Fruit fly (Drosophila melanogaster): ENCODE measurements around the gene CG15628.

The CG15628 gene

DNA sequence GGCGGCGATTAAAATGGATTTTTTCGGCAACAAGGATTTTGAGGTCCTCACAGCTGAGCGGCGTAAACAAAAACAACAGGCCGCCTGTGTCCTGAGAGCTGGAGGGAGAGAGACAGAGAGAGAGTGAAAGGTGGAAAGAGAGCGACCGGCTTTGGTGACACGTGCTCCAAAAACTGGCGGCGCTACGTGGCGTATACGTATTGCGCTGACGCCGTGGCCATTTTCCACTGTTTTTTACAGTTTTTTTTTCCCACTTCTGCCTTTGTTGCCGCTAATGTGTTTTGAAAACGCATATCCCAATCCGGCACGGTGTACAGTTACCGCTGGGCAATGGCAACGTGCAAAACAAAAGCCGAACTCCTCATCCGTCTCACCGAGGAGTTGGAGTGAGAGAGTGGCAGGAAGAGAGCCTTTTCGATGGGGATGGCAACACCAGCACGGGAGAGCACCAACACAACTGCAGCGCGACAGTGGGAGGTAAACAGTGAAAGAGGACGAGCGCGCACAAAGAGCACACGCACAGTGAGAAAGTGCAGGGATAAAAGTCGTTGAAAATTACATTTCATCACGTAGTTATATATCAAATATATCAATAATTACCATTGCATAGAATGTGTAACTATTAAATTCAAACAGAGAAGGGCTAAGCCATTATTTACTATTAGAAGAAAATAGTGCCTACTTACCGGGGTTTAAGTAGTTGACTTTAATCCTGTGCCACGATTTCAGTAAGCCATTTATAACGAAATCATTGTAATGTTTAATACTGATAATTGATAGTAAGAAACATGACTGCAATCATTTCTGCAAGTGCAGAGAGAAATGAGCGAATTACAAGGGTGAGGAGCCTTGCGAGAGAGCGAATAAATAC is 891 bp upstream of the CG15628 start (continued):
- TF ChIP-seq Gug (GFP tag; IDR thresholded peaks at IDR 0.05) (peak; percentile 49), CG31627 (GFP tag; optimal IDR thresholded peaks at IDR 0.05) (peak; percentile 81), CG11294 (GFP tag; IDR thresholded peaks at IDR 0.05) (peak; percentile 17; the same call in 1 of the 2 replicates), achi (GFP tag; optimal IDR thresholded peaks at IDR 0.05) (peak; percentile 74), salr (GFP tag; optimal IDR thresholded peaks at IDR 0.05) (peak; percentile 63 to 88), CG34406 (GFP tag; optimal IDR thresholded peaks at IDR 0.05) (peak; percentile 73), eg (GFP tag; IDR thresholded peaks at IDR 0.05) (no peak), CG10669 (GFP tag; optimal IDR thresholded peaks at IDR 0.05) (peak; percentile 78), CG10631 (GFP tag; optimal IDR thresholded peaks at IDR 0.05) (peak; percentile 88), Met (GFP tag; optimal IDR thresholded peaks at IDR 0.05) (peak; percentile 81), net (GFP tag; optimal IDR thresholded peaks at IDR 0.05) (no peak), CG11902 (GFP tag; optimal IDR thresholded peaks at IDR 0.05) (peak; percentile 72), Eip78C (GFP tag) (no peak), fd85E (GFP tag; optimal IDR thresholded peaks at IDR 0.05) (peak; percentile 30), CG7368 (GFP tag; optimal IDR thresholded peaks at IDR 0.05) (peak; percentile 53), CG8119 (GFP tag; IDR thresholded peaks at IDR 0.05) (peak; percentile 42; the same call in 2 of the 3 replicates), topi (GFP tag; optimal IDR thresholded peaks at IDR 0.05) (peak; percentile 73), CG16779 (tag; optimal IDR thresholded peaks at IDR 0.05) (no peak), CG1621 (tag; optimal IDR thresholded peaks at IDR 0.05) (peak; percentile 58), acj6 (GFP tag; optimal IDR thresholded peaks at IDR 0.05) (peak; percentile 82), CG8319 (GFP tag; optimal IDR thresholded peaks at IDR 0.05) (peak; percentile 19), Eip93F (GFP tag; optimal IDR thresholded peaks at IDR 0.05) (peak; percentile 40), cyc (GFP tag; optimal IDR thresholded peaks at IDR 0.05) (peak; percentile 71), svp (GFP tag) (no peak), Lpt (GFP tag; optimal IDR thresholded peaks at IDR 0.05) (peak; percentile 28), spab (GFP tag; optimal IDR thresholded peaks at IDR 0.05) (no peak), Sox102F (GFP tag; optimal IDR thresholded peaks at IDR 0.05) (peak; percentile 75), pdm3 (GFP tag; optimal IDR thresholded peaks at IDR 0.05) (peak; percentile 72), OdsH (GFP tag; optimal IDR thresholded peaks at IDR 0.05) (peak; percentile 53), Ets96B (tag; optimal IDR thresholded peaks at IDR 0.05) (peak; percentile 75), Sox15 (GFP tag; optimal IDR thresholded peaks at IDR 0.05) (peak; percentile 51), CG15336 (GFP tag; IDR thresholded peaks at IDR 0.05) (peak; percentile 34), CG32006 (GFP tag; optimal IDR thresholded peaks at IDR 0.05) (peak; percentile 82), dac (GFP tag; optimal IDR thresholded peaks at IDR 0.05) (peak; percentile 32), dsx (GFP tag; optimal IDR thresholded peaks at IDR 0.05; ENCODE audit: poor library complexity, severe bottlenecking) (peak; percentile 76), CG6854 (GFP tag; optimal IDR thresholded peaks at IDR 0.05) (peak; percentile 1), CG6792 (GFP tag; optimal IDR thresholded peaks at IDR 0.05) (peak; percentile 79), Hr38 (GFP tag; optimal IDR thresholded peaks at IDR 0.05) (no peak), CG6163 (GFP tag; IDR thresholded peaks at IDR 0.05) (peak; percentile 50), CG4318 (GFP tag; optimal IDR thresholded peaks at IDR 0.05) (peak; percentile 48)

DNA sequence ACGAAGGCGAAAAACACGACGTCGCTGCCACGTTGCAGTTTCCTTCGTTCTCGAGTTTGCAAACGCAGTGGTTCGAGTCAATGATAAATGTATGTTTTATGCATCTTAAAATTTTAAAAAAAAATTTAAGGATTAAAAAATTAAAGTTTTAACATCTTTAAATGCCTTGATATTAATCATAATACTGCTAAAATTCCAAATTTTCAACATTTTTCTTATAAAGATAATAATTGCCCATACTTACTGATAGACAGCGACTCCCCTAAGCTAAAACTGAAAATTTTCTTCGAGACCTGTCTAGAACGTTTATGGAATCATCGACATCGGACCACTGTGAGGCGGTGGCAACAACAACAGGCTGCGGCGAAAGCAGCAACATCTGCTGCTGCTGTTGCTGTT is 256 bp upstream of the CG15628 start:
- no peak for TF ChIP-seq Hr39 (GFP tag; optimal IDR thresholded peaks at IDR 0.05)
- peak; percentile 49 for TF ChIP-seq cyc (GFP tag; optimal IDR thresholded peaks at IDR 0.05)
- peak; percentile 54 for TF ChIP-seq CG1621 (tag; optimal IDR thresholded peaks at IDR 0.05)
- TF ChIP-seq net (GFP tag; optimal IDR thresholded peaks at IDR 0.05), result peak; percentile 81
- TF ChIP-seq CG11902 (GFP tag; optimal IDR thresholded peaks at IDR 0.05), result peak; percentile 22
- TF ChIP-seq Smox (GFP tag; optimal IDR thresholded peaks at IDR 0.05), result peak; percentile 71
- TF ChIP-seq CG8319 (GFP tag; optimal IDR thresholded peaks at IDR 0.05), result peak; percentile 49
- TF ChIP-seq achi (GFP tag; optimal IDR thresholded peaks at IDR 0.05), result peak; percentile 79
- TF ChIP-seq Ets21C (GFP tag; optimal IDR thresholded peaks at IDR 0.05), result peak; percentile 57
- TF ChIP-seq dsx (GFP tag; optimal IDR thresholded peaks at IDR 0.05; ENCODE audit: poor library complexity, severe bottlenecking), result peak; percentile 77
- peak; percentile 33 for TF ChIP-seq CG6854 (GFP tag; optimal IDR thresholded peaks at IDR 0.05)
- peak; percentile 72 for TF ChIP-seq Met (GFP tag; optimal IDR thresholded peaks at IDR 0.05)
- TF ChIP-seq spab (GFP tag; optimal IDR thresholded peaks at IDR 0.05), result peak; percentile 88
- peak; percentile 58 for TF ChIP-seq fd59A (GFP tag; optimal IDR thresholded peaks at IDR 0.05)
- peak; percentile 89 for TF ChIP-seq CG6808 (GFP tag; optimal IDR thresholded peaks at IDR 0.05)
- peak; percentile 56 for TF ChIP-seq CG10631 (GFP tag; optimal IDR thresholded peaks at IDR 0.05)
- TF ChIP-seq CG8632 (GFP tag; optimal IDR thresholded peaks at IDR 0.05), result peak; percentile 66
- TF ChIP-seq Eip93F (GFP tag; optimal IDR thresholded peaks at IDR 0.05), result no peak
- TF ChIP-seq topi (GFP tag; optimal IDR thresholded peaks at IDR 0.05), result peak; percentile 75
- peak; percentile 82 for TF ChIP-seq CG10669 (GFP tag; optimal IDR thresholded peaks at IDR 0.05)
- peak; percentile 8 for TF ChIP-seq dac (GFP tag; optimal IDR thresholded peaks at IDR 0.05)
- TF ChIP-seq fd85E (GFP tag; optimal IDR thresholded peaks at IDR 0.05), result peak; percentile 28
- peak; percentile 63 for TF ChIP-seq Sox102F (GFP tag; optimal IDR thresholded peaks at IDR 0.05)
- TF ChIP-seq Gug (GFP tag; IDR thresholded peaks at IDR 0.05), result peak; percentile 63
- TF ChIP-seq CG6792 (GFP tag; optimal IDR thresholded peaks at IDR 0.05), result peak; percentile 54
- peak; percentile 56 for TF ChIP-seq CG7368 (GFP tag; optimal IDR thresholded peaks at IDR 0.05)
